Worm (Caenorhabditis elegans) whole organism, L1 larva: Measurements from ENCODE around the gene ZK822.10.

Source experiments
- elt-2 ChIP-seq: sonication (generic microtip); optimal IDR thresholded peaks from 2 replicates; lab custom pipeline; 2016; ENCODE audit warnings: missing genetic modification characterization, mild to moderate bottlenecking, inconsistent platforms, missing compliant biosample characterization, missing genetic modification reagents
- fos-1 ChIP-seq: fragments of 150-350 bp; optimal IDR thresholded peaks from 2 replicates; lab custom pipeline; 2014; ENCODE audit warnings: missing biosample characterization, missing genetic modification characterization

DNA sequence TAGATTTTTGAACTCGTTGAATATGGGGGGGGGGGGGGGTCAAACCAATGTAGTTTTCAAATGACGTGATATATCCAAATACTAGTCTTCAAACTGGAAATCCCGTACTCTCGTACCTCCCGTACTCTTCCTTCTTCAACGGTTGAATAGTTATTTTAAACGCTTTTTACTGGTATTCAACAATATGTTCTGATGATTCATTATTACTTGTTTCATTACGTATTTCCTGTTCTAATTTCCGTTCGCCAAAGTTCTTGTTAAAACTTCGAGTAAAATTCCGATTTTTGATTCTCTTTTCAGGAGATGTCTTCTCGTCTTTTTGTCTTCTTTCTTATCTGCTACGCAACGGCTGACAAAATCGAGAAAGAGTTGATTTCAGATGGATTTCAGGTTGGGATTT lies 13.6 kb downstream of the ZK822.10 start, which contains the start of gene nhx-9:
- no peak for TF ChIP-seq elt-2 (tag; lab: Kevin White, UChicago)
- TF ChIP-seq fos-1 (tag; lab: Kevin White, UChicago), result no peak
